Fruit fly (Drosophila melanogaster) whole organism, embryonic: ENCODE data around the gene CG7728.

Experiments used
- Abd-B ChIP-seq: fragments of 200-800 bp; sonication (Bioruptor generic); optimal IDR thresholded peaks from 2 replicates; lab custom pipeline; 2018; ENCODE audit warnings: missing biosample characterization, mild to moderate bottlenecking, missing genetic modification characterization, moderate library complexity
- B-H2 ChIP-seq: fragments of 200-800 bp; sonication (Bioruptor generic); optimal IDR thresholded peaks from 2 replicates; lab custom pipeline; 2018; ENCODE audit warnings: missing biosample characterization, mild to moderate bottlenecking, missing genetic modification characterization
- Bteb2 ChIP-seq: fragments of 200-800 bp; sonication (Bioruptor generic); optimal IDR thresholded peaks from 2 replicates; lab custom pipeline; 2016; ENCODE audit warnings: missing biosample characterization, missing genetic modification characterization
- CG10959 ChIP-seq: fragments of 200-800 bp; sonication (Bioruptor generic); IDR thresholded peaks from 2 replicates; pipeline ENCODE4 v1.3.6; 2022; ENCODE audit warnings: missing biosample characterization, missing genetic modification characterization
- CG10979 ChIP-seq: fragments of 200-800 bp; sonication (Bioruptor generic); optimal IDR thresholded peaks from 2 replicates; lab custom pipeline; 2018; ENCODE audit warnings: missing biosample characterization, mild to moderate bottlenecking, missing genetic modification characterization, moderate library complexity
- CG12155 ChIP-seq: fragments of 200-800 bp; sonication (Bioruptor generic); optimal IDR thresholded peaks from 3 replicates; lab custom pipeline; 2016; ENCODE audit warnings: missing biosample characterization, missing genetic modification characterization
- CG12236 ChIP-seq: fragments of 200-800 bp; sonication (Bioruptor generic); optimal IDR thresholded peaks from 2 replicates; lab custom pipeline; 2016; ENCODE audit warnings: missing biosample characterization, missing genetic modification characterization
- CG18764 ChIP-seq: fragments of 200-800 bp; sonication (Bioruptor generic); optimal IDR thresholded peaks from 3 replicates; lab custom pipeline; 2016; ENCODE audit warnings: missing biosample characterization, missing genetic modification characterization
- CG2678 ChIP-seq: fragments of 200-800 bp; sonication (Bioruptor generic); optimal IDR thresholded peaks from 3 replicates; lab custom pipeline; 2019; ENCODE audit warnings: missing biosample characterization, mild to moderate bottlenecking, missing genetic modification characterization, moderate library complexity
- CG2875 ChIP-seq: fragments of 200-800 bp; sonication (Bioruptor generic); optimal IDR thresholded peaks from 2 replicates; lab custom pipeline; 2017; ENCODE audit warnings: missing biosample characterization, mild to moderate bottlenecking, missing genetic modification characterization, missing genetic modification reagents
- CG3847 ChIP-seq: fragments of 200-800 bp; sonication (Bioruptor generic); IDR thresholded peaks from 2 replicates; pipeline ENCODE4 v1.3.6; 2022; ENCODE audit warnings: missing biosample characterization, missing genetic modification characterization
- CG6175 ChIP-seq: fragments of 200-800 bp; sonication (Bioruptor generic); IDR thresholded peaks from 3 replicates; pipeline ENCODE4 v1.3.6; 2022; ENCODE audit warnings: missing biosample characterization, missing genetic modification characterization
- CG6272 ChIP-seq: fragments of 200-800 bp; sonication (Bioruptor generic); IDR thresholded peaks from 2 replicates; pipeline ENCODE4 v1.3.6; 2022; ENCODE audit warnings: missing biosample characterization, missing genetic modification characterization
- CG7745 ChIP-seq: fragments of 200-800 bp; sonication (Bioruptor generic); optimal IDR thresholded peaks from 2 replicates; lab custom pipeline; 2018; ENCODE audit warnings: missing biosample characterization, mild to moderate bottlenecking, missing genetic modification characterization, moderate library complexity
- CG8089 ChIP-seq: fragments of 200-800 bp; sonication (Bioruptor generic); optimal IDR thresholded peaks from 3 replicates; lab custom pipeline; 2016; ENCODE audit warnings: missing biosample characterization, missing genetic modification characterization
- CG8290 ChIP-seq, 3 experiments: fragments of 200-800 bp; sonication (Bioruptor generic); optimal IDR thresholded peaks; 2 replicates each; lab custom pipeline; 2016 to 2019; ENCODE audit warnings: missing biosample characterization in 3 of 3, missing genetic modification characterization in 3 of 3, mild to moderate bottlenecking in 2 of 3, moderate library complexity in 1 of 3
- CG8359 ChIP-seq: fragments of 200-800 bp; sonication (Bioruptor generic); optimal IDR thresholded peaks from 2 replicates; lab custom pipeline; 2017; ENCODE audit warnings: missing biosample characterization, mild to moderate bottlenecking, missing genetic modification characterization, borderline replicate concordance
- CoRest ChIP-seq: fragments of 200-800 bp; sonication (Bioruptor generic); optimal IDR thresholded peaks from 3 replicates; lab custom pipeline; 2018; ENCODE audit warnings: missing biosample characterization, mild to moderate bottlenecking, missing genetic modification characterization, moderate library complexity
- Dref ChIP-seq: fragments of 200-800 bp; sonication (Bioruptor generic); IDR thresholded peaks from 2 replicates; pipeline ENCODE4 v1.3.6; 2022; ENCODE audit warnings: missing biosample characterization, missing genetic modification characterization
- Elba2 ChIP-seq: fragments of 200-800 bp; sonication (Bioruptor generic); optimal IDR thresholded peaks from 3 replicates; lab custom pipeline; 2016; ENCODE audit warnings: missing biosample characterization, missing genetic modification characterization
- Hey ChIP-seq: fragments of 200-800 bp; sonication (Bioruptor generic); optimal IDR thresholded peaks from 3 replicates; lab custom pipeline; 2018; ENCODE audit warnings: missing biosample characterization, mild to moderate bottlenecking, missing genetic modification characterization
- Lim3 ChIP-seq: fragments of 200-800 bp; sonication (Bioruptor generic); IDR thresholded peaks from 2 replicates; pipeline ENCODE4 v1.3.6; 2022; ENCODE audit warnings: missing biosample characterization, missing genetic modification characterization
- Mrtf ChIP-seq: fragments of 200-800 bp; sonication (Bioruptor generic); IDR thresholded peaks from 3 replicates; pipeline ENCODE4 v1.3.6; 2022; ENCODE audit warnings: missing biosample characterization, missing genetic modification characterization
- Oaz ChIP-seq: fragments of 200-800 bp; sonication (Bioruptor generic); IDR thresholded peaks from 2 replicates; pipeline ENCODE4 v1.3.6; 2022; ENCODE audit warnings: missing biosample characterization, missing genetic modification characterization
- Ptx1 ChIP-seq: fragments of 200-800 bp; sonication (Bioruptor generic); IDR thresholded peaks from 2 replicates; pipeline ENCODE4 v1.3.6; 2022; ENCODE audit warnings: missing biosample characterization, missing genetic modification characterization
- Sin3A ChIP-seq: fragments of >200 bp; optimal IDR thresholded peaks from 2 replicates; lab custom pipeline; 2018
- Six4 ChIP-seq: fragments of 200-800 bp; sonication (Bioruptor generic); optimal IDR thresholded peaks from 2 replicates; lab custom pipeline; 2016; ENCODE audit warnings: missing biosample characterization, missing genetic modification characterization
- Xrp1 ChIP-seq: fragments of 200-800 bp; sonication (Bioruptor generic); IDR thresholded peaks from 2 replicates; pipeline ENCODE4 v1.3.6; 2022; ENCODE audit warnings: missing biosample characterization, missing genetic modification characterization
- aop ChIP-seq: fragments of 200-800 bp; sonication (Bioruptor generic); IDR thresholded peaks from 2 replicates; pipeline ENCODE4 v1.3.6; 2022; ENCODE audit warnings: missing biosample characterization, missing genetic modification characterization
- ap ChIP-seq: fragments of 200-800 bp; sonication (Bioruptor generic); IDR thresholded peaks from 2 replicates; pipeline ENCODE4 v1.3.6; 2022; ENCODE audit warnings: missing biosample characterization, missing genetic modification characterization
- ash1 ChIP-seq: fragments of 200-800 bp; sonication (Bioruptor generic); optimal IDR thresholded peaks from 2 replicates; lab custom pipeline; 2018; ENCODE audit warnings: missing biosample characterization, mild to moderate bottlenecking, missing genetic modification characterization
- bbx ChIP-seq: fragments of 200-800 bp; sonication (Bioruptor generic); IDR thresholded peaks from 2 replicates; pipeline ENCODE4 v1.3.6; 2022; ENCODE audit warnings: missing biosample characterization, missing genetic modification characterization; ENCODE audit not compliant: partially characterized antibody
- cad ChIP-seq: fragments of >200 bp; optimal IDR thresholded peaks from 2 replicates; lab custom pipeline; 2017; ENCODE audit warnings: missing biosample characterization, missing genetic modification characterization
- chm ChIP-seq: fragments of 200-800 bp; sonication (Bioruptor generic); IDR thresholded peaks from 2 replicates; pipeline ENCODE4 v1.3.6; 2022; ENCODE audit warnings: missing biosample characterization, missing genetic modification characterization
- dpn ChIP-seq, 2 experiments: fragments of 200-800 bp; sonication (Bioruptor generic); optimal IDR thresholded peaks; 3 replicates each; lab custom pipeline; 2016; ENCODE audit warnings: missing biosample characterization in 2 of 2, missing genetic modification characterization in 2 of 2
- emc ChIP-seq: fragments of 200-800 bp; sonication (Bioruptor generic); optimal IDR thresholded peaks from 2 replicates; lab custom pipeline; 2016; ENCODE audit warnings: missing biosample characterization, missing genetic modification characterization
- fd3F ChIP-seq: fragments of 200-800 bp; sonication (Bioruptor generic); optimal IDR thresholded peaks from 2 replicates; lab custom pipeline; 2018; ENCODE audit warnings: missing biosample characterization, mild to moderate bottlenecking, missing genetic modification characterization, moderate library complexity
- fd64A ChIP-seq: fragments of 200-800 bp; sonication (Bioruptor generic); optimal IDR thresholded peaks from 3 replicates; lab custom pipeline; 2018; ENCODE audit warnings: missing biosample characterization, mild to moderate bottlenecking, missing genetic modification characterization
- ftz-f1 ChIP-seq: fragments of 200-800 bp; sonication (Bioruptor generic); optimal IDR thresholded peaks from 2 replicates; lab custom pipeline; 2016; ENCODE audit warnings: missing biosample characterization, missing genetic modification characterization
- fu2 ChIP-seq: fragments of 200-800 bp; sonication (Bioruptor generic); optimal IDR thresholded peaks from 2 replicates; lab custom pipeline; 2016; ENCODE audit warnings: missing biosample characterization, missing genetic modification characterization
- gcm2 ChIP-seq: fragments of 200-800 bp; sonication (Bioruptor generic); optimal IDR thresholded peaks from 2 replicates; lab custom pipeline; 2016; ENCODE audit warnings: missing biosample characterization, missing genetic modification characterization
- her ChIP-seq: fragments of 200-800 bp; sonication (Bioruptor generic); optimal IDR thresholded peaks from 2 replicates; lab custom pipeline; 2016; ENCODE audit warnings: missing biosample characterization, missing genetic modification characterization
- hkb ChIP-seq, 2 experiments: fragments of 200-800 bp in 1 of 2; fragments of >200 bp in 1 of 2; sonication (Bioruptor generic) in 1 of 2; IDR thresholded peaks in 1 of 2; optimal IDR thresholded peaks in 1 of 2; 2 replicates each; pipeline versions ENCODE4 v1.3.6 to Lab custom; 2017 to 2022; ENCODE audit warnings: missing biosample characterization in 1 of 2, missing genetic modification characterization in 1 of 2
- lab ChIP-seq: fragments of 200-800 bp; sonication (Bioruptor generic); optimal IDR thresholded peaks from 3 replicates; lab custom pipeline; 2017; ENCODE audit warnings: missing biosample characterization, missing genetic modification characterization, mild to moderate bottlenecking, moderate library complexity, missing genetic modification reagents
- mld ChIP-seq: fragments of 200-800 bp; sonication (Bioruptor generic); IDR thresholded peaks from 3 replicates; pipeline ENCODE4 v1.3.6; 2022; ENCODE audit warnings: missing biosample characterization, missing genetic modification characterization; ENCODE audit not compliant: partially characterized antibody
- org-1 ChIP-seq: fragments of 200-800 bp; sonication (Bioruptor generic); optimal IDR thresholded peaks from 2 replicates; lab custom pipeline; 2017; ENCODE audit warnings: missing biosample characterization, missing genetic modification characterization
- row ChIP-seq: fragments of 200-800 bp; sonication (Bioruptor generic); IDR thresholded peaks from 3 replicates; pipeline ENCODE4 v1.3.6; 2022; ENCODE audit warnings: missing biosample characterization, missing genetic modification characterization
- sens-2 ChIP-seq: fragments of 200-800 bp; sonication (Bioruptor generic); IDR thresholded peaks from 2 replicates; pipeline ENCODE4 v1.3.6; 2022; ENCODE audit warnings: missing biosample characterization, missing genetic modification characterization
- zf30C ChIP-seq: fragments of 200-800 bp; sonication (Bioruptor generic); optimal IDR thresholded peaks from 3 replicates; lab custom pipeline; 2018; ENCODE audit warnings: missing biosample characterization, mild to moderate bottlenecking, missing genetic modification characterization

CG7728 gene

dm6 chr3L:17009715-17010491 lies 6.4 kb upstream of the CG7728 start (continued):
- TF ChIP-seq zf30C (GFP tag; lab: Kevin White, UChicago), result no peak
- TF ChIP-seq Abd-B (GFP tag; lab: Kevin White, UChicago), result no peak
- TF ChIP-seq Six4 (GFP tag; lab: Kevin White, UChicago), result no peak
- no peak for TF ChIP-seq CG7745 (tag; lab: Kevin White, UChicago)
- TF ChIP-seq CG6175, result peak; percentile 92
- no peak for TF ChIP-seq Bteb2 (GFP tag; lab: Kevin White, UChicago)
- no peak for TF ChIP-seq mld (GFP tag; lab: Robert Waterston, UW)
- no peak for TF ChIP-seq CG8359 (GFP tag; lab: Kevin White, UChicago)
- TF ChIP-seq cad (GFP tag; lab: Kevin White, UChicago), result no peak
- peak; percentile 39 for TF ChIP-seq CG2678 (tag; lab: Kevin White, UChicago)
- peak; percentile 9; the same call in 1 of the 2 replicates for TF ChIP-seq CG3847 (GFP tag; lab: Robert Waterston, UW)
- no peak for TF ChIP-seq emc (GFP tag; lab: Kevin White, UChicago)
- no peak for TF ChIP-seq hkb (optimal IDR thresholded peaks at IDR 0.05; lab: Kevin White, UChicago)
- 0 out of 2 replicates have a peak, but pooled peaks have one; percentile 31 for TF ChIP-seq hkb (GFP tag; IDR thresholded peaks at IDR 0.05; lab: Robert Waterston, UW)
- no peak for TF ChIP-seq ap (GFP tag; lab: Robert Waterston, UW)
- peak; percentile 39 for TF ChIP-seq CG8290 (GFP tag; optimal IDR thresholded peaks at IDR 0.05; lab: Kevin White, UChicago)
- TF ChIP-seq CG8290 (tag; optimal IDR thresholded peaks at IDR 0.05; lab: Kevin White, UChicago), result peak; percentile 10 to 87
- TF ChIP-seq CG12236 (GFP tag; lab: Kevin White, UChicago), result no peak
- no peak for TF ChIP-seq Elba2 (GFP tag; lab: Kevin White, UChicago)
- TF ChIP-seq CG10979 (tag; lab: Kevin White, UChicago), result no peak
- no peak for TF ChIP-seq CG2875 (GFP tag; lab: Kevin White, UChicago)
- TF ChIP-seq CG8089, result no peak
- peak; percentile 43 for TF ChIP-seq fd64A
- TF ChIP-seq her (GFP tag; lab: Kevin White, UChicago), result no peak
- no peak for TF ChIP-seq Sin3A (lab: Kevin White, UChicago)
- peak; percentile 13 for TF ChIP-seq fu2 (GFP tag; lab: Kevin White, UChicago)
- no peak for TF ChIP-seq Lim3 (GFP tag; lab: Robert Waterston, UW)
- TF ChIP-seq CG10959 (GFP tag; lab: Robert Waterston, UW), result no peak
- TF ChIP-seq fd3F (GFP tag; lab: Kevin White, UChicago), result no peak
- TF ChIP-seq CG6272 (GFP tag; lab: Robert Waterston, UW), result no peak
- peak in 1 of 2 experiments; percentile 27 for TF ChIP-seq dpn (GFP tag; optimal IDR thresholded peaks at IDR 0.05; lab: Kevin White, UChicago)
- TF ChIP-seq Xrp1, result peak; percentile 13; the same call in 1 of the 2 replicates
- no peak; the same call in 1 of the 2 replicates for TF ChIP-seq Ptx1 (GFP tag; lab: Robert Waterston, UW)
- peak; percentile 60 for TF ChIP-seq ash1 (GFP tag; lab: Kevin White, UChicago)
- TF ChIP-seq bbx (GFP tag; lab: Robert Waterston, UW), result peak; percentile 54
- peak; percentile 55 for TF ChIP-seq sens-2 (GFP tag; lab: Robert Waterston, UW)
- peak; percentile 9 for TF ChIP-seq org-1 (GFP tag; lab: Kevin White, UChicago)
- peak; percentile 80 for TF ChIP-seq ftz-f1
- TF ChIP-seq Mrtf (GFP tag; lab: Robert Waterston, UW), result 0 out of 3 replicates have a peak, but pooled peaks have one; percentile 18
- TF ChIP-seq Dref, result 0 out of 2 replicates have a peak, but pooled peaks have one; percentile 24
- peak; percentile 77 for TF ChIP-seq lab (GFP tag; lab: Kevin White, UChicago)
- no peak for TF ChIP-seq Oaz (GFP tag; lab: Robert Waterston, UW)
- peak; percentile 34 for TF ChIP-seq gcm2 (GFP tag; lab: Kevin White, UChicago)
- TF ChIP-seq B-H2 (GFP tag; lab: Kevin White, UChicago), result peak; percentile 77
- peak; percentile 32 for TF ChIP-seq Hey (tag; lab: Kevin White, UChicago)
- peak; percentile 42; the same call in 1 of the 2 replicates for TF ChIP-seq chm
- peak; percentile 54; the same call in 2 of the 3 replicates for TF ChIP-seq row
- no peak for TF ChIP-seq CG18764 (GFP tag; lab: Kevin White, UChicago)
- TF ChIP-seq CoRest, result peak; percentile 0
- no peak for TF ChIP-seq aop (GFP tag; lab: Robert Waterston, UW)
- peak; percentile 19 for TF ChIP-seq CG12155 (GFP tag; lab: Kevin White, UChicago)
